Worm (Caenorhabditis elegans): ENCODE measurements around the gene F43C11.3.

The F43C11.3 gene

DNA sequence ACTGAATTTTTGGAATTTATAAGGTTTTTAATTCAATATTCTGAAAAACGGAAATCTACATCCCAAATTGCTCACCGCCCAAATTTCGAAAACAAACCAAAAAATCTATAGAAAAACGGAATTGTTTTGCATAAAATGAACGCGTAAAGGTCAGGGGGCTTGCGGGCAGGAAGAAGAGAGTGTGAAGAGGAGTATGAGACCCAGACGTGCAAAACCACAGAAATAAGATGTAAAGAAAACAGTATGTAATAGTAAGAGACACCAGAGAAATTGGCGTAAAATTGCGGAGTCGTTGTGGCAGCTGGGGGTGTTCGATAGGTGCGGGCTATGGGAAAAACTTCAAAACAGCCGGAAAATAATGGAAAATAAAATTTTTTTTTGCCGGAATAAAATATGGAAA is 12.1 kb upstream of the F43C11.3 start:
- no peak for TF ChIP-seq W03F9.2 (tag; optimal IDR thresholded peaks at IDR 0.05)
- no peak for TF ChIP-seq him-1 (tag; optimal IDR thresholded peaks at IDR 0.05)
- TF ChIP-seq dao-5 (tag; optimal IDR thresholded peaks at IDR 0.05) = no peak

DNA sequence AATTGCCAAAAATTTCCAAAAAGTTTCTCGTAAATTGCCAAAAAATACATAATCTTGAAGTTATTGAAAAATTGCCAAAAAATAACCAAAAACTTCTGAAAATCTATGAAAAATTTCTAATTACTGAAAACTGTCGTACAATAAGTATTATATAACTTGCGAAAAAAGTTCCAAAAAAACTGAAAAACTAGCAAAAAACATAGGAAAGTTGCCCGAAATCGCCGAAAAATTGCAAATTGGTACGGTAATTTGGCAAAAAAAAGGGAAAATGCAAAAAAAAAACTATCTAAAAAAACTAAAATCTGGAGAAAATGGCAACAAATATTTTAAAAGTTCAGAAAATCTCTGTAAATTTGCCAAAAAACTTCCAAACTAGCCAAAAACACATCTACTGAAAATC is 11.6 kb upstream of the F43C11.3 start, which contains the start of gene enri-1:
TSS of gene enri-1 (minus strand) at position 101 of the 400 bp plus-strand sequence.
- TF ChIP-seq dao-5 (tag; optimal IDR thresholded peaks at IDR 0.05) (no peak), him-1 (tag; optimal IDR thresholded peaks at IDR 0.05) (no peak), W03F9.2 (tag; optimal IDR thresholded peaks at IDR 0.05) (no peak)

DNA sequence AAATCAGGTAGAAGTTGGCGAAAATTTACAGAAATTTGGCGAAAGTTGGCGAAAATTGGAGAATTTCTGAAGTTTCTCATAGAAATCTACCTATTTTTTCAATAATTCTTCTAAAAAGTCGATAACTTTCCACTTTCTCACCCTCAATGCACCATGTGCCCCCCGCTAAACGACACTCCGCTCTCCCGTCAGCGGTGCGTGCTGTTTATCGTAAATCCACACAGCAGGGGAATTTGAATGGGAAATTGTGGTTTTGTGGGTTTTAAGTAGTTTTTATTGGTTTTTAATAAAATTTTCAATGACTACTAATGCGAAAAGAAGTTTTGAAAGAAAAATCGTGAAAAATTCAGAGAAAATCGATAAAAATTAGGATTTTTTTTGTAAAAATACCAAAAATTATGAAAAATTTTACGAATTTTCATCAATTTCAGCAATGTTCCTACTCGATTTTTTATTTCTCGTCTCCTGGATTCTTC is 11.1 kb upstream of the F43C11.3 start, which contains the start of gene F43C11.6:
TSS of gene F43C11.6 (plus strand) at position 426 of the 476 bp plus-strand sequence.
- TF ChIP-seq him-1 (tag; optimal IDR thresholded peaks at IDR 0.05) (no peak), W03F9.2 (tag; optimal IDR thresholded peaks at IDR 0.05) (no peak), dao-5 (tag; optimal IDR thresholded peaks at IDR 0.05) (no peak)

ce11 chrII:2346672-2347071 is 6.4 kb upstream of the F43C11.3 start, which contains the start of gene F43C11.4:
F43C11.4 (plus strand) TSS chrII:2346972.
- TF ChIP-seq dao-5 (tag; optimal IDR thresholded peaks at IDR 0.05) (no peak), him-1 (tag; optimal IDR thresholded peaks at IDR 0.05) (no peak), W03F9.2 (tag; optimal IDR thresholded peaks at IDR 0.05) (no peak)

DNA sequence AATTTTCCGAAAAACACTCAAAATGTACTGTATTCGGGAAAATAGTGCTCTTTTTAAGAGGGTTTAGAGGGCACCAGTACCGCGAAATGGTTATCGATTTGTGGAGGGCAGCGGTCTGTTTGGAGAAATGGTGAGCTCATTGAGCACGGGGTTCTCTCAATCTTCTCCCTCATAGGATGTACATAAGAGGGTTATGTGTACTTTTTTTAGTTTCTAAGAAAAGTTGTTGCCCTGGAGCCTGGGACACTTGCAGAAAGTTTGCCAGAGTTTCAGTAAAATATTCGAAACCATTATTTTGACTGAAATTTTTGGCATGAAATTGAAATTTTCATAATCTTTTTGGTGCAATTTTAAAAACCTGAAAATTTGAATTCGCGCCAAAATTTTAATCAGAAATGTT is 566 bp upstream of the F43C11.3 start, which contains the start of gene F43C11.10:
TSS of gene F43C11.10 (minus strand) at position 101 of the 400 bp plus-strand sequence.
- TF ChIP-seq him-1 (tag; optimal IDR thresholded peaks at IDR 0.05) (no peak), W03F9.2 (tag; optimal IDR thresholded peaks at IDR 0.05) (no peak), dao-5 (tag; optimal IDR thresholded peaks at IDR 0.05) (no peak)

- TF ChIP-seq dao-5 (tag; optimal IDR thresholded peaks at IDR 0.05) (no peak), W03F9.2 (tag; optimal IDR thresholded peaks at IDR 0.05) (no peak), him-1 (tag; optimal IDR thresholded peaks at IDR 0.05) (no peak)
Observed at ce11 chrII:2354476-2354875, 1.4 kb downstream of the F43C11.3 start, which contains the start of gene F43C11.2. F43C11.2 (plus strand) TSS chrII:2354776.

DNA sequence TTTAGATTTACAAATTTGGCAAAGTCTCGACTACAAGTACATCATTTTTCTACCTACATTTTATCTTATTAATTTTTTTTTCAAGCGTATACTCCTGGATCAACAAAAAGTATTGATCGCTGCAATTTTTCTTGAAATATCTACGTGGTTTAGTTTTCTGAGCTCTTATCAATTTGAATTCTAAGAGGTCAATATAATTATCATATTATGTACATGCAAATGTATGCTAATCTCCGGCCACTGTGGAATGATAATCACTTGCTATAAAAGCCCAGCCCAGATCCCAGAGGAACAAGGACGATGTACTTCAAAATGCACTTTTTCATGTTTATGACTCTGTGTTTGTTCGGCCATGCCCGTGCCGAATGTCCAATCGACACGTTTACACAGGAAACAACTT is 3.7 kb downstream of the F43C11.3 start, which contains the start of gene F43C11.1:
TSS of gene F43C11.1 (plus strand) at position 301 of the 400 bp plus-strand sequence.
- TF ChIP-seq dao-5 (tag; optimal IDR thresholded peaks at IDR 0.05) = no peak
- TF ChIP-seq him-1 (tag; optimal IDR thresholded peaks at IDR 0.05) = no peak
- no peak for TF ChIP-seq W03F9.2 (tag; optimal IDR thresholded peaks at IDR 0.05)

- TF ChIP-seq W03F9.2 (tag; optimal IDR thresholded peaks at IDR 0.05) (no peak), dao-5 (tag; optimal IDR thresholded peaks at IDR 0.05) (no peak)
Observed at ce11 chrII:2359965-2360364, 6.9 kb downstream of the F43C11.3 start, which contains the start of gene F43C11.16. F43C11.16 (minus strand) TSS chrII:2360065.

DNA sequence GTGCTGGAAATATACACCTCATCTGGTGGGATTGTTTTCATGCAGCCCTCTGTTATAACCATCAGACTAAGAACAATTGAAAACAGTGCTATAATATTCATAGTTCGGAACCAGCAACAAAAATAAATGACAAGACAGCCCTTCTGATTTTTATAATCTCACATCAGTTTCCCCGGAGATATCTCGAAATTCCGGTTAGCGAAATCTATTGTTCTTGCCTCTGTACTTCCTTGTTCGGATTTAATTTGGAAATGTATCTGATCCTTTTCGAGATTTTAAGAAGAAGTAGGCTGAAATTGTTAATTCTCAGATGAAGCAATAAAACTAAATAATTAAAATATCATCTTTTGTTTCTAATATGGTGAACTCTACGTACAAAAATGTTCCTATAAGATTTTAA is 10.6 kb downstream of the F43C11.3 start, which contains the start of gene F43C11.11:
TSS of gene F43C11.11 (minus strand) at position 101 of the 400 bp plus-strand sequence.
- TF ChIP-seq dao-5 (tag; optimal IDR thresholded peaks at IDR 0.05) = no peak
- no peak for TF ChIP-seq W03F9.2 (tag; optimal IDR thresholded peaks at IDR 0.05)
- no peak for TF ChIP-seq him-1 (tag; optimal IDR thresholded peaks at IDR 0.05)

ce11 chrII:2366623-2367365 is 13.7 kb downstream of the F43C11.3 start, which contains the start of the genes F43C11.12 and F16G10.5:
F43C11.12 (minus strand) TSS chrII:2366723.
F16G10.5 (plus strand) TSS chrII:2367315.
- TF ChIP-seq W03F9.2 (tag; optimal IDR thresholded peaks at IDR 0.05) (no peak), him-1 (tag; optimal IDR thresholded peaks at IDR 0.05) (no peak), dao-5 (tag; optimal IDR thresholded peaks at IDR 0.05) (no peak)

DNA sequence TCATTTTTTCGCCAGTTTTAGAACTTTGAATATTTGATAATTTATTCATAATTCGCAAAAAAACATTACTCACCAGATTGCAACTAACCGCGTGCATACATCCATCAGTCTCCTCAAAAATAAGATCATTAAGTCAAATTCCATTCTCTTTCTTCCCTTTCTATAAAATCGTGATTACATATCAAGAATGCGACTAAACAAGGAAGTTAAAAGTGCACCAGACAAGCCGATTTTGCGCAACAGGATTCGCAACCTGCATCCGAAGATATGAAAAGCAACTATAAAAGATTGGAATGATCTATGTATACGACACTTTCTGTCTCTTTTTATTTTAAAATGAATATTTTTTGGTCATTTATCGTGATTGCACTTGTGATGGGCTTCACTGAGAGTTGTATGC is 15.8 kb downstream of the F43C11.3 start, which contains the start of gene hpo-25:
TSS of gene hpo-25 (plus strand) at position 301 of the 400 bp plus-strand sequence.
- no peak for TF ChIP-seq him-1 (tag; optimal IDR thresholded peaks at IDR 0.05)
- no peak for TF ChIP-seq W03F9.2 (tag; optimal IDR thresholded peaks at IDR 0.05)
- TF ChIP-seq dao-5 (tag; optimal IDR thresholded peaks at IDR 0.05) = no peak

DNA sequence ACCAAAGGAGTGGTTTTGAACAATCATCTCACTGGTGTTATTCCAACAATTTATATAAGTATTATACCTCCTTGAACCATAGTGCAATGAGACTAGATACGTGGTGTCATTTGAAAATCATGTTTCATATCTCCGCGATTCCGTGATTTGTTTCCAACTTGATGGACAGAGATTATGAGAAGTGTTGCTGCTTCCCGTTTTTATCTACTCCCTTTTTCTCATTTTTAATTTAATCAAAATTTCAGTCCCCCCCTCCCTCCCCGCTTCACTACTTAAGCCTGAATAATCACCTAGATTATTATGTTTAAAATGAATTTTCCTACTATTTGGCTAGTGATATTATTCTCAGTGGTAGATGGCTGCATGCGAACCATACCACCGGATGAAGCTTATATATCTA is 19.0 kb downstream of the F43C11.3 start, which contains the start of gene F16G10.3:
TSS of gene F16G10.3 (plus strand) at position 301 of the 400 bp plus-strand sequence.
- TF ChIP-seq W03F9.2 (tag; optimal IDR thresholded peaks at IDR 0.05) (no peak), him-1 (tag; optimal IDR thresholded peaks at IDR 0.05) (no peak), dao-5 (tag; optimal IDR thresholded peaks at IDR 0.05) (no peak)

DNA sequence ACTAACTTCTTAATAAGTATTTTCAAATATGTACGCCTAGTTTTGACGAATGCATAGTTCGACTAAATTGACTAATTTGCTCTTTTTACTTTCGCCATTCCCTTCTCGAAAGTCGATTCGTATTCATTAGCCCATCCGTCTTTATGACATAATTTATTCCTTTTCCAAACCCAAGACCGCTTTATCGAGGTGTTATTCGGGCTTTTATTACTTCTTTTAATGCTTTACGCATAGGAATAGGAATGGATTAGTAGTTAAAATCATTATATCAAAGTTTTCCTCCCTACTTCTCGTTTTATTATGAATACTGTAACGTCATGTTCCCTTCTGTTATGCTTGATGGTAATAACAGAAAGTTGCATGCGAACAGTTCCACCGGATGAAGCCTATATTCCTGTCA is 21.9 kb downstream of the F43C11.3 start, which contains the start of gene F16G10.2:
TSS of gene F16G10.2 (plus strand) at position 301 of the 400 bp plus-strand sequence.
- TF ChIP-seq W03F9.2 (tag; optimal IDR thresholded peaks at IDR 0.05) = no peak
- TF ChIP-seq dao-5 (tag; optimal IDR thresholded peaks at IDR 0.05) = no peak
- no peak for TF ChIP-seq him-1 (tag; optimal IDR thresholded peaks at IDR 0.05)

ce11 chrII:2377751-2378150 is 24.6 kb downstream of the F43C11.3 start, which contains the start of gene F16G10.6:
F16G10.6 (minus strand) TSS chrII:2377851.
- TF ChIP-seq W03F9.2 (tag; optimal IDR thresholded peaks at IDR 0.05) (no peak), him-1 (tag; optimal IDR thresholded peaks at IDR 0.05) (no peak), dao-5 (tag; optimal IDR thresholded peaks at IDR 0.05) (no peak)

All from whole organism, L4/young adult.